Fruit fly (Drosophila melanogaster): ENCODE results near the gene CG10555.

Gene CG10555

dm6 chrX:8409793-8410192 lies 11.1 kb downstream of the CG10555 start (continued):
- peak; percentile 97 for TF ChIP-seq Drgx (GFP tag; IDR thresholded peaks at IDR 0.05)
- no peak for TF ChIP-seq CG30403 (GFP tag; optimal IDR thresholded peaks at IDR 0.05)
- peak; percentile 6 for TF ChIP-seq CG18619 (GFP tag; optimal IDR thresholded peaks at IDR 0.05)
- peak; percentile 35 for TF ChIP-seq tap (tag; optimal IDR thresholded peaks at IDR 0.05)
- TF ChIP-seq caup (GFP tag; optimal IDR thresholded peaks at IDR 0.05; ENCODE audit: severe bottlenecking) = peak; percentile 72
- TF ChIP-seq Taf1 (GFP tag; IDR thresholded peaks at IDR 0.05) = no peak
- TF ChIP-seq Camta (GFP tag; optimal IDR thresholded peaks at IDR 0.05) = no peak
- TF ChIP-seq CG12942 (GFP tag; optimal IDR thresholded peaks at IDR 0.05) = no peak
- peak; percentile 38 for TF ChIP-seq CG12769 (tag; optimal IDR thresholded peaks at IDR 0.05)
- TF ChIP-seq Dbx (GFP tag; IDR thresholded peaks at IDR 0.05) = peak; percentile 91
- peak; percentile 32 for TF ChIP-seq CG9727 (GFP tag; optimal IDR thresholded peaks at IDR 0.05)
- TF ChIP-seq ase (GFP tag; IDR thresholded peaks at IDR 0.05) = peak; percentile 68; the same call in 2 of the 3 replicates
- no peak for TF ChIP-seq mam (GFP tag; optimal IDR thresholded peaks at IDR 0.05)
- peak; percentile 86 for TF ChIP-seq Fer1 (GFP tag; optimal IDR thresholded peaks at IDR 0.05)
- peak; percentile 97 for TF ChIP-seq CG34376 (GFP tag; optimal IDR thresholded peaks at IDR 0.05)
- no peak for TF ChIP-seq trem (tag; optimal IDR thresholded peaks at IDR 0.05)
- peak; percentile 72 for TF ChIP-seq PHDP (tag; optimal IDR thresholded peaks at IDR 0.05)
- peak; percentile 97 for TF ChIP-seq Atf6 (GFP tag; IDR thresholded peaks at IDR 0.05)
- TF ChIP-seq bsh (GFP tag; optimal IDR thresholded peaks at IDR 0.05) = peak in 1 of 2 experiments; percentile 67
- TF ChIP-seq CG12219 (GFP tag; optimal IDR thresholded peaks at IDR 0.05) = peak; percentile 73
- no peak for TF ChIP-seq HLH4C (GFP tag; IDR thresholded peaks at IDR 0.05; ENCODE audit: partially characterized antibody)
- TF ChIP-seq tgo (GFP tag; IDR thresholded peaks at IDR 0.05) = no peak
- no peak for TF ChIP-seq pan (optimal IDR thresholded peaks at IDR 0.05)
- TF ChIP-seq pan (GFP tag; optimal IDR thresholded peaks at IDR 0.05 in 1 of 2, IDR thresholded peaks at IDR 0.05 in 1 of 2) = peak in 1 of 2 experiments; percentile 69
- peak; percentile 30 for TF ChIP-seq CG15696 (tag; optimal IDR thresholded peaks at IDR 0.05)
- no peak for TF ChIP-seq CG43689 (GFP tag; IDR thresholded peaks at IDR 0.05)
- TF ChIP-seq Scr (GFP tag; IDR thresholded peaks at IDR 0.05; ENCODE audit: partially characterized antibody) = no peak
- TF ChIP-seq CG2712 (tag; optimal IDR thresholded peaks at IDR 0.05) = peak; percentile 35
- TF ChIP-seq CG31388 (GFP tag; optimal IDR thresholded peaks at IDR 0.05) = no peak
- peak; percentile 20; the same call in 1 of the 2 replicates for TF ChIP-seq amos (GFP tag; IDR thresholded peaks at IDR 0.05; ENCODE audit: partially characterized antibody)
- peak; percentile 44 for TF ChIP-seq CTCF (GFP tag; optimal IDR thresholded peaks at IDR 0.05)
- peak; percentile 68 for TF ChIP-seq CG7987 (GFP tag; optimal IDR thresholded peaks at IDR 0.05)
- TF ChIP-seq hbn (GFP tag; IDR thresholded peaks at IDR 0.05; ENCODE audit: partially characterized antibody) = 0 out of 2 replicates have a peak, but pooled peaks have one; percentile 23
- peak; percentile 32 for TF ChIP-seq CG8359 (GFP tag; optimal IDR thresholded peaks at IDR 0.05; ENCODE audit: borderline replicate concordance)
- peak; percentile 61 for TF ChIP-seq pros (GFP tag; optimal IDR thresholded peaks at IDR 0.05)
- TF ChIP-seq Adf1 (GFP tag; IDR thresholded peaks at IDR 0.05) = peak; percentile 93
- peak; percentile 72 for TF ChIP-seq CG11723 (GFP tag; optimal IDR thresholded peaks at IDR 0.05)
- TF ChIP-seq gcm (GFP tag; optimal IDR thresholded peaks at IDR 0.05) = peak; percentile 17
- TF ChIP-seq Oaz (GFP tag; IDR thresholded peaks at IDR 0.05) = peak; percentile 57; the same call in 1 of the 2 replicates
- TF ChIP-seq her (GFP tag; optimal IDR thresholded peaks at IDR 0.05) = peak; percentile 17
- peak; percentile 56 for TF ChIP-seq gro (GFP tag; optimal IDR thresholded peaks at IDR 0.05)
- TF ChIP-seq CG18764 (GFP tag; optimal IDR thresholded peaks at IDR 0.05) = no peak
- no peak for TF ChIP-seq shn (GFP tag; optimal IDR thresholded peaks at IDR 0.05)
- peak; percentile 89 for TF ChIP-seq CG3847 (GFP tag; IDR thresholded peaks at IDR 0.05)
- TF ChIP-seq HLHmδ (GFP tag; optimal IDR thresholded peaks at IDR 0.05) = peak; percentile 95
- TF ChIP-seq sd (tag; optimal IDR thresholded peaks at IDR 0.05) = peak; percentile 24
- peak; percentile 78; the same call in 1 of the 3 replicates for TF ChIP-seq CG34422 (GFP tag; IDR thresholded peaks at IDR 0.05)
- TF ChIP-seq Sin3A (optimal IDR thresholded peaks at IDR 0.05) = no peak
- TF ChIP-seq CG17912 (GFP tag; optimal IDR thresholded peaks at IDR 0.05) = peak; percentile 42
- peak; percentile 86 for TF ChIP-seq Rfx (GFP tag; IDR thresholded peaks at IDR 0.05)
- TF ChIP-seq Poxn (GFP tag; IDR thresholded peaks at IDR 0.05) = 0 out of 2 replicates have a peak, but pooled peaks have one; percentile 28
